Fruit fly (Drosophila melanogaster) whole organism, embryonic: Measurements from ENCODE around the gene trk.

Experiments used
- Atf6 ChIP-seq: fragments of 200-800 bp; sonication (Bioruptor generic); IDR thresholded peaks from 2 replicates; pipeline ENCODE4 v1.3.6; 2022; ENCODE audit warnings: missing biosample characterization, missing genetic modification characterization
- BtbVII ChIP-seq: fragments of 200-800 bp; sonication (Bioruptor generic); optimal IDR thresholded peaks from 3 replicates; lab custom pipeline; 2017; ENCODE audit warnings: missing biosample characterization, mild to moderate bottlenecking, missing genetic modification characterization
- CG10959 ChIP-seq: fragments of 200-800 bp; sonication (Bioruptor generic); IDR thresholded peaks from 2 replicates; pipeline ENCODE4 v1.3.6; 2022; ENCODE audit warnings: missing biosample characterization, missing genetic modification characterization
- CG10979 ChIP-seq: fragments of 200-800 bp; sonication (Bioruptor generic); optimal IDR thresholded peaks from 2 replicates; lab custom pipeline; 2018; ENCODE audit warnings: missing biosample characterization, mild to moderate bottlenecking, missing genetic modification characterization, moderate library complexity
- CG11093 ChIP-seq: fragments of 200-800 bp; sonication (Bioruptor generic); IDR thresholded peaks from 3 replicates; pipeline ENCODE4 v1.3.6; 2022; ENCODE audit warnings: missing biosample characterization, missing genetic modification characterization
- CG12236 ChIP-seq: fragments of 200-800 bp; sonication (Bioruptor generic); optimal IDR thresholded peaks from 2 replicates; lab custom pipeline; 2016; ENCODE audit warnings: missing biosample characterization, missing genetic modification characterization
- CG12299 ChIP-seq: fragments of 200-800 bp; sonication (Bioruptor generic); optimal IDR thresholded peaks from 2 replicates; lab custom pipeline; 2018; ENCODE audit warnings: missing biosample characterization, mild to moderate bottlenecking, missing genetic modification characterization
- CG12391 ChIP-seq: fragments of 200-800 bp; sonication (Bioruptor generic); optimal IDR thresholded peaks from 3 replicates; lab custom pipeline; 2018; ENCODE audit warnings: missing biosample characterization, mild to moderate bottlenecking, missing genetic modification characterization, moderate library complexity
- CG12744 ChIP-seq: fragments of 200-800 bp; sonication (Bioruptor generic); optimal IDR thresholded peaks from 2 replicates; lab custom pipeline; 2016; ENCODE audit warnings: missing biosample characterization, missing genetic modification characterization
- CG14965 ChIP-seq: fragments of 200-800 bp; sonication (Bioruptor generic); optimal IDR thresholded peaks from 2 replicates; lab custom pipeline; 2016; ENCODE audit warnings: missing biosample characterization, missing genetic modification characterization, borderline replicate concordance
- CG15479 ChIP-seq: fragments of 200-800 bp; sonication (Bioruptor generic); optimal IDR thresholded peaks from 3 replicates; lab custom pipeline; 2019; ENCODE audit warnings: missing biosample characterization, mild to moderate bottlenecking, missing genetic modification characterization, moderate library complexity
- CG15514 ChIP-seq: fragments of 200-800 bp; sonication (Bioruptor generic); optimal IDR thresholded peaks from 3 replicates; lab custom pipeline; 2017; ENCODE audit warnings: missing biosample characterization, missing genetic modification characterization, mild to moderate bottlenecking, moderate library complexity, missing genetic modification reagents
- CG16779 ChIP-seq: fragments of 200-800 bp; sonication (Bioruptor generic); IDR thresholded peaks from 2 replicates; pipeline ENCODE4 v1.3.6; 2022; ENCODE audit warnings: missing biosample characterization, missing genetic modification characterization
- CG17385 ChIP-seq: fragments of 200-800 bp; sonication (Bioruptor generic); optimal IDR thresholded peaks from 3 replicates; lab custom pipeline; 2018; ENCODE audit warnings: missing biosample characterization, mild to moderate bottlenecking, missing genetic modification characterization
- CG2875 ChIP-seq: fragments of 200-800 bp; sonication (Bioruptor generic); optimal IDR thresholded peaks from 2 replicates; lab custom pipeline; 2017; ENCODE audit warnings: missing biosample characterization, mild to moderate bottlenecking, missing genetic modification characterization, missing genetic modification reagents
- CG31365 ChIP-seq: fragments of 200-800 bp; sonication (Bioruptor generic); optimal IDR thresholded peaks from 2 replicates; lab custom pipeline; 2018; ENCODE audit warnings: missing biosample characterization, mild to moderate bottlenecking, missing genetic modification characterization
- CG33557 ChIP-seq: fragments of 200-800 bp; sonication (Bioruptor generic); optimal IDR thresholded peaks from 2 replicates; lab custom pipeline; 2019; ENCODE audit warnings: missing biosample characterization, mild to moderate bottlenecking, missing genetic modification characterization, moderate library complexity
- CG4707 ChIP-seq: fragments of 200-800 bp; sonication (Bioruptor generic); optimal IDR thresholded peaks from 2 replicates; lab custom pipeline; 2018; ENCODE audit warnings: missing biosample characterization, mild to moderate bottlenecking, missing genetic modification characterization, moderate library complexity
- CG6791 ChIP-seq: fragments of 200-800 bp; sonication (Bioruptor generic); IDR thresholded peaks from 3 replicates; pipeline ENCODE4 v1.3.6; 2022; ENCODE audit warnings: missing biosample characterization, missing genetic modification characterization; ENCODE audit not compliant: partially characterized antibody
- CG7556 ChIP-seq: fragments of 200-800 bp; sonication (Bioruptor generic); optimal IDR thresholded peaks from 2 replicates; lab custom pipeline; 2017; ENCODE audit warnings: missing biosample characterization, mild to moderate bottlenecking, missing genetic modification characterization
- CG7745 ChIP-seq: fragments of 200-800 bp; sonication (Bioruptor generic); optimal IDR thresholded peaks from 2 replicates; lab custom pipeline; 2018; ENCODE audit warnings: missing biosample characterization, mild to moderate bottlenecking, missing genetic modification characterization, moderate library complexity
- CG7839 ChIP-seq: fragments of 200-800 bp; sonication (Bioruptor generic); optimal IDR thresholded peaks from 3 replicates; lab custom pipeline; 2018; ENCODE audit warnings: missing biosample characterization, mild to moderate bottlenecking, missing genetic modification characterization, moderate library complexity
- CG8281 ChIP-seq: fragments of 200-800 bp; sonication (Bioruptor generic); optimal IDR thresholded peaks from 2 replicates; lab custom pipeline; 2018; ENCODE audit warnings: missing biosample characterization, mild to moderate bottlenecking, missing genetic modification characterization, moderate library complexity
- CG8944 ChIP-seq: fragments of 200-800 bp; sonication (Bioruptor generic); optimal IDR thresholded peaks from 3 replicates; lab custom pipeline; 2016; ENCODE audit warnings: missing biosample characterization, missing genetic modification characterization
- CG9932 ChIP-seq: fragments of 200-800 bp; sonication (Bioruptor generic); IDR thresholded peaks from 2 replicates; pipeline ENCODE4 v1.3.6; 2022; ENCODE audit warnings: missing biosample characterization, missing genetic modification characterization
- D19A ChIP-seq: fragments of 200-800 bp; optimal IDR thresholded peaks from 3 replicates; lab custom pipeline; 2019; ENCODE audit warnings: missing biosample characterization, mild to moderate bottlenecking, missing genetic modification characterization, moderate library complexity
- Deaf1 ChIP-seq: fragments of 200-800 bp; optimal IDR thresholded peaks from 3 replicates; lab custom pipeline; 2019; ENCODE audit warnings: missing biosample characterization, mild to moderate bottlenecking, missing genetic modification characterization, moderate library complexity
- Dip3 ChIP-seq: fragments of 200-800 bp; sonication (Bioruptor generic); optimal IDR thresholded peaks from 3 replicates; lab custom pipeline; 2016; ENCODE audit warnings: missing biosample characterization, missing genetic modification characterization
- Elba2 ChIP-seq: fragments of 200-800 bp; sonication (Bioruptor generic); optimal IDR thresholded peaks from 3 replicates; lab custom pipeline; 2016; ENCODE audit warnings: missing biosample characterization, missing genetic modification characterization
- HLH54F ChIP-seq: fragments of 200-800 bp; sonication (Bioruptor generic); optimal IDR thresholded peaks from 3 replicates; lab custom pipeline; 2016; ENCODE audit warnings: missing biosample characterization, missing genetic modification characterization
- HmgD ChIP-seq: fragments of 200-800 bp; sonication (Bioruptor generic); optimal IDR thresholded peaks from 3 replicates; lab custom pipeline; 2016; ENCODE audit warnings: missing biosample characterization, missing genetic modification characterization
- HmgZ ChIP-seq: fragments of 200-800 bp; sonication (Bioruptor generic); optimal IDR thresholded peaks from 2 replicates; lab custom pipeline; 2018; ENCODE audit warnings: missing biosample characterization, mild to moderate bottlenecking, missing genetic modification characterization
- Mad ChIP-seq: fragments of 200-800 bp; sonication (Bioruptor generic); optimal IDR thresholded peaks from 2 replicates; lab custom pipeline; 2016; ENCODE audit warnings: missing biosample characterization, missing genetic modification characterization
- Mrtf ChIP-seq: fragments of 200-800 bp; sonication (Bioruptor generic); IDR thresholded peaks from 3 replicates; pipeline ENCODE4 v1.3.6; 2022; ENCODE audit warnings: missing biosample characterization, missing genetic modification characterization
- Myb ChIP-seq: fragments of 200-800 bp; sonication (Bioruptor generic); optimal IDR thresholded peaks from 2 replicates; lab custom pipeline; 2016; ENCODE audit warnings: missing biosample characterization, missing genetic modification characterization
- NfI ChIP-seq: fragments of 200-800 bp; sonication (Bioruptor generic); optimal IDR thresholded peaks from 3 replicates; lab custom pipeline; 2018; ENCODE audit warnings: missing biosample characterization, mild to moderate bottlenecking, missing genetic modification characterization, moderate library complexity
- Ravus ChIP-seq: fragments of 200-800 bp; sonication (Bioruptor generic); IDR thresholded peaks from 2 replicates; pipeline ENCODE4 v1.3.6; 2022; ENCODE audit warnings: missing biosample characterization, missing genetic modification characterization
- aop ChIP-seq: fragments of 200-800 bp; sonication (Bioruptor generic); IDR thresholded peaks from 2 replicates; pipeline ENCODE4 v1.3.6; 2022; ENCODE audit warnings: missing biosample characterization, missing genetic modification characterization
- ato ChIP-seq: fragments of 200-800 bp; sonication (Bioruptor generic); IDR thresholded peaks from 2 replicates; pipeline ENCODE4 v1.3.6; 2022; ENCODE audit warnings: missing biosample characterization, missing genetic modification characterization; ENCODE audit not compliant: partially characterized antibody
- crol ChIP-seq: fragments of 200-800 bp; sonication (Bioruptor generic); IDR thresholded peaks from 2 replicates; pipeline ENCODE4 v1.3.6; 2022; ENCODE audit warnings: missing biosample characterization, missing genetic modification characterization
- cwo ChIP-seq: fragments of 200-800 bp; sonication (Bioruptor generic); optimal IDR thresholded peaks from 3 replicates; lab custom pipeline; 2017; ENCODE audit warnings: missing biosample characterization, missing genetic modification characterization, mild to moderate bottlenecking, moderate library complexity, missing genetic modification reagents
- fu2 ChIP-seq: fragments of 200-800 bp; sonication (Bioruptor generic); optimal IDR thresholded peaks from 2 replicates; lab custom pipeline; 2016; ENCODE audit warnings: missing biosample characterization, missing genetic modification characterization
- grau ChIP-seq: fragments of 200-800 bp; optimal IDR thresholded peaks from 3 replicates; lab custom pipeline; 2019; ENCODE audit warnings: missing biosample characterization, mild to moderate bottlenecking, missing genetic modification characterization, moderate library complexity
- insv ChIP-seq, 2 experiments: fragments of 200-800 bp; sonication (Bioruptor generic); optimal IDR thresholded peaks; 3 replicates each; lab custom pipeline; 2016 to 2018; ENCODE audit warnings: missing biosample characterization in 2 of 2, missing genetic modification characterization in 2 of 2
- lbe ChIP-seq: fragments of 200-800 bp; sonication (Bioruptor generic); optimal IDR thresholded peaks from 2 replicates; lab custom pipeline; 2016; ENCODE audit warnings: missing biosample characterization, mild to moderate bottlenecking, missing genetic modification characterization
- pb ChIP-seq: fragments of 200-800 bp; sonication (Bioruptor generic); optimal IDR thresholded peaks from 3 replicates; lab custom pipeline; 2016; ENCODE audit warnings: missing biosample characterization, missing genetic modification characterization
- pita ChIP-seq: fragments of 200-800 bp; sonication (Bioruptor generic); optimal IDR thresholded peaks from 2 replicates; lab custom pipeline; 2017; ENCODE audit warnings: missing biosample characterization, mild to moderate bottlenecking, missing genetic modification characterization
- unpg ChIP-seq: fragments of 200-800 bp; sonication (Bioruptor generic); optimal IDR thresholded peaks from 3 replicates; lab custom pipeline; 2018; ENCODE audit warnings: missing biosample characterization, mild to moderate bottlenecking, missing genetic modification characterization, moderate library complexity
- zfh2 ChIP-seq: fragments of 200-800 bp; sonication (Bioruptor generic); optimal IDR thresholded peaks from 2 replicates; lab custom pipeline; 2016; ENCODE audit warnings: missing biosample characterization, missing genetic modification characterization

trk gene

dm6 chr2L:10260750-10261493 lies 11.2 kb downstream of the trk start, which contains the start of gene Pten (continued):
- TF ChIP-seq CG4707 (GFP tag; lab: Kevin White, UChicago) = peak; percentile 61
- no peak for TF ChIP-seq CG8281
- TF ChIP-seq CG11093 = no peak; the same call in 2 of the 3 replicates
- TF ChIP-seq lbe (GFP tag; lab: Kevin White, UChicago) = peak; percentile 7
- TF ChIP-seq cwo (GFP tag; lab: Kevin White, UChicago) = no peak
- TF ChIP-seq pb (GFP tag; lab: Kevin White, UChicago) = peak; percentile 31
- TF ChIP-seq insv (GFP tag; optimal IDR thresholded peaks at IDR 0.05; lab: Kevin White, UChicago) = no peak
- peak; percentile 70 for TF ChIP-seq Atf6 (GFP tag; lab: Robert Waterston, UW)
- peak; percentile 44 for TF ChIP-seq CG17385 (GFP tag; lab: Kevin White, UChicago)
- no peak for TF ChIP-seq CG15479 (GFP tag; lab: Kevin White, UChicago)
- TF ChIP-seq D19A (tag; lab: Kevin White, UChicago) = peak; percentile 32
- TF ChIP-seq HLH54F = peak; percentile 51
- peak; percentile 63 for TF ChIP-seq CG10979 (tag; lab: Kevin White, UChicago)
- TF ChIP-seq pita = no peak
- TF ChIP-seq Ravus (GFP tag; lab: Robert Waterston, UW) = no peak; the same call in 1 of the 2 replicates
- TF ChIP-seq CG33557 (GFP tag; lab: Kevin White, UChicago) = no peak
- TF ChIP-seq Mad (GFP tag; lab: Kevin White, UChicago) = peak; percentile 43
- no peak for TF ChIP-seq CG7745 (tag; lab: Kevin White, UChicago)
- TF ChIP-seq CG14965 (GFP tag; lab: Kevin White, UChicago) = no peak
- no peak for TF ChIP-seq CG9932
- TF ChIP-seq CG12236 (GFP tag; lab: Kevin White, UChicago) = no peak
- peak; percentile 38 for TF ChIP-seq BtbVII
- peak; percentile 63 for TF ChIP-seq grau (tag; lab: Kevin White, UChicago)
- peak; percentile 16 for TF ChIP-seq CG12744 (GFP tag; lab: Kevin White, UChicago)
- no peak for TF ChIP-seq CG10959
- no peak for TF ChIP-seq CG2875 (GFP tag; lab: Kevin White, UChicago)
- TF ChIP-seq Deaf1 (tag; lab: Kevin White, UChicago) = no peak
- peak; percentile 64 for TF ChIP-seq NfI (GFP tag; lab: Kevin White, UChicago)
- peak; percentile 61 for TF ChIP-seq fu2 (GFP tag; lab: Kevin White, UChicago)
- TF ChIP-seq CG7556 (GFP tag; lab: Kevin White, UChicago) = peak; percentile 61
- peak; percentile 37 for TF ChIP-seq CG8944 (GFP tag; lab: Kevin White, UChicago)
- TF ChIP-seq CG12391 (tag; lab: Kevin White, UChicago) = peak; percentile 75
- TF ChIP-seq crol (GFP tag; lab: Robert Waterston, UW) = no peak
- TF ChIP-seq Mrtf (GFP tag; lab: Robert Waterston, UW) = no peak
- TF ChIP-seq CG16779 = no peak
- TF ChIP-seq unpg (GFP tag; lab: Kevin White, UChicago) = peak; percentile 41
- no peak for TF ChIP-seq HmgD
- no peak for TF ChIP-seq CG31365
- TF ChIP-seq Elba2 (GFP tag; lab: Kevin White, UChicago) = peak; percentile 12
- TF ChIP-seq CG12299 (tag; lab: Kevin White, UChicago) = peak; percentile 53
- peak; percentile 93 for TF ChIP-seq CG6791 (GFP tag; lab: Robert Waterston, UW)
- TF ChIP-seq HmgZ = peak; percentile 57
- peak; percentile 87 for TF ChIP-seq ato (GFP tag; lab: Robert Waterston, UW)
- TF ChIP-seq aop = no peak
- TF ChIP-seq Dip3 = peak; percentile 58
- peak; percentile 36 for TF ChIP-seq Myb
- TF ChIP-seq zfh2 = peak; percentile 43
- no peak for TF ChIP-seq CG7839 (tag; lab: Kevin White, UChicago)
- no peak for TF ChIP-seq CG15514 (GFP tag; lab: Kevin White, UChicago)
